Fruit fly (Drosophila melanogaster) ovary, adult (tissue): ENCODE measurements around the gene rdhB.

ENCODE experiments used
- CG17801 ChIP-seq: fragments of 200-800 bp; optimal IDR thresholded peaks from 2 replicates; lab custom pipeline; 2019; ENCODE audit warnings: missing biosample characterization, mild to moderate bottlenecking, missing genetic modification characterization, moderate library complexity; ENCODE audit not compliant: partially characterized antibody

Gene rdhB

DNA sequence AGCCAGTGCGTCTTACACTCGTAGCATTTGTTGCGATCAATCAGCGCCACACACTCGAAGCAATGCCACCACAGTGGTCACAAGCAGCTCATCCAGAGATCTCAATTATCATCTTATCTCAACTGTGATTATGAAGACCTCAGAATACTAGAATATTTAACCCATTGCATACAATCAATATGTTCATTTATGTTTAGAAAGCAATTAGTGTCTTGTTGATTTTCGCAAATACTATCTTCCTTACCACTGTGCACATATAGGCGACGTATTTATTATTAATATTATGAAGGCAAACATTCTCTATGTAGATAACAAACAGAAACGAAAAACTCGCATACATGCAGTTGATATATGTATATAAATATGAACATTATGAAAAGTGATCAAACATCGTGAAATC is 7.3 kb downstream of the rdhB start:
- no peak for TF ChIP-seq CG17801 (GFP tag; lab: Kevin White, UChicago)

DNA sequence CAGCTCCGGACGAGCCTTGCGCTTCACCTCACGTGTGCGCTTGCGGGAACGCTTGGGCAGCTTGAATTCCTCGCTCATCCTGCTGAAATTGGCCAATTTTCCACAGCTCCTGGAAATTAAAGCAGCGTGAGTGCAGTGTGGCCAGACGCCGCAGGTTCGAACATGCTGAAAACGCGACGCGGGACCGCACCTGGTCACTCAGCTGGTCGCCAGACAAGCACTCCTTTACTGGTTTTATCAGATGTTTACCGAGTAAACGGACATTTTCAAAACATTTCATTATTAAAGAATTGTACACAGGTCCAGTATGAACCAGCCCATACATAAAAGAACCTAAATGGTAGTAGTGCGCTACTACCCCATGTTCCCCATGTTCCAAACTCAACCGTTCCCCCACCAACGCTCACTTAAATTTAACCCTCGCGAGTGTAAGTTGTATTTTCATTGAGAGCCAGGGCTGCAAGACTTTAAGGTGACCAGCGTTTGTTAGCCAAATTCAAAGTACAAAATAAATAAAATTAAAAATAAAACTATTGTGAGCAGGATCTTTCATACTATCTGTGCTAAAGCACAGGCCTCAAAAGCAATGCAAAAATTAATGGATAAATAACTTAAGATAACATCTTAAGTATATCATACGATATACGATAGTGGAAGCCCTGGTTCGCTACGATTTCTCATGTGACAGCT is 10.9 kb downstream of the rdhB start, which contains the start of the genes JMJD6, CG7071 and Muted:
TSS of gene JMJD6 (minus strand) at position 154 of the 690 bp plus-strand sequence.
TSS of gene CG7071 (plus strand) at position 403 of the 690 bp plus-strand sequence.
TSS of gene Muted (plus strand) at position 403 of the 690 bp plus-strand sequence.
- peak; percentile 82 for TF ChIP-seq CG17801 (GFP tag; lab: Kevin White, UChicago)

DNA sequence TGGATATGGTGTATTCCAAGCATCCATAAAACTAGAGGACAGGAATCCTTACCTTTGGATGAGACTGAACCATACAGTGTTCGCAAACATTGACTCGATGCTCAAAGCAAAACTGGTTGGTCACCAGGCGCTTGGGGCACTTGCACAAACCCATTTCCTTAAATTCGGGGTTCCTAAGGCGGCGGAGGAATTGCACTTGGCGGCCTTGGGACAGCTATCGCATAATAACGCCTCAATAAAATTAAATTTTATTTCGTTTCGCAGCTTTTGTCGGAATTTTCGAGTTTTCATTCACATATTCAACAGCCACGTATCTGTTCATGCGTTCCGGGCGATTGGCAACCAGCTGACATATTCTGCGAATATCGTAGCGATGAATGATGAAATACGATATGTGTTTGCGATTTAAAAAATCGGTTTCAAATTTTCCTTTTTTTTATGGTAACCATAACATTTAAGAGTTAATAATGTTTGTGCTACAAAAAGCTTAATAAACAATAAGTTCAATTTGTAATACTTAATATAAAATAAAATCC is 14.2 kb downstream of the rdhB start, which contains the start of gene CG5382:
TSS of gene CG5382 (minus strand) at position 324 of the 536 bp plus-strand sequence.
- TF ChIP-seq CG17801 (GFP tag; lab: Kevin White, UChicago) = peak; percentile 26

DNA sequence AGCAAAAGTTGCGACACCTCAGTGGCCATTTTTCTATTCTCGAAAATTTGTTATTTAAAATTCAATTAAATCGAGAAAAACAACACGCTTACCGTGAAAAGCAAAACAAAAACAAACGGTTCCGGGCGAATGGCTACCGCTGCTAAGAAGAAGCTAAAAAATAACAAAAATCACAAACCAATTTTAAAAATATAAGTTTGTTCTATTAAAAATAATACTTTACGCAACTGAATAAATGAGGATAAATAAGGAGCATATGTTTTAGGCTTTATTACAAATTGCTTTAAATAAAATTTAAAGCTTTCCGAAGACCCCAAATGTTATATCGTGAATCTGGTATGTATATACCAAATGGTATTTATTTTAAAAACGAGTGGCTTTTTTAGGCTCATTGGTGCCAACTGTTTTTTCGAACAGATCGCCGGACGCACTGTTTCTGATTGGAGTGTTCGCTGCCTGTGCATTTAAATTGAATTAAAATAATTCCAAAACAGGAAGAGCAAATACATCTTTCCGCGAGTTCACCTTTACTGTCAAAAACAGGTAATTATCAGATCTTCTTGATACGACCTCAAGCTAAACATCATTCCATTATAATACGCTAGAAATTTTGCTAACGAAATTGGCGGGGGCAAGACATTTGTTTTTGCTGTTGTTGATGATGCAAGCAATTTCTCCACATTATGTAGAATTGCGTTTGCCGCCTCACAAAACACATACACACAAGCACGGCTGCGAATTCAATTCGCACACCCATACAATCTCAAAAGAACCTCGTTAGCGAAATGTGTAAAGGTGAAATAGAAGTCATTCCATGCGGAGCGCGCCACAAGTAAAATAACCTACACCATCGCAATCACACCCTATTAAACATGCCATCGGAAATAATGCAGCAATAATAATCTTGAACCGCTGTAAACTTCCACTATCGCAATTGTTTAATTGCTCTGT is 15.9 kb downstream of the rdhB start, which contains the start of the genes Polr3F and PyK:
TSS of gene Polr3F (minus strand) at position 248 of the 951 bp plus-strand sequence.
TSS of gene PyK (plus strand) at position 411 of the 951 bp plus-strand sequence.
- peak; percentile 87 for TF ChIP-seq CG17801 (GFP tag; lab: Kevin White, UChicago)

DNA sequence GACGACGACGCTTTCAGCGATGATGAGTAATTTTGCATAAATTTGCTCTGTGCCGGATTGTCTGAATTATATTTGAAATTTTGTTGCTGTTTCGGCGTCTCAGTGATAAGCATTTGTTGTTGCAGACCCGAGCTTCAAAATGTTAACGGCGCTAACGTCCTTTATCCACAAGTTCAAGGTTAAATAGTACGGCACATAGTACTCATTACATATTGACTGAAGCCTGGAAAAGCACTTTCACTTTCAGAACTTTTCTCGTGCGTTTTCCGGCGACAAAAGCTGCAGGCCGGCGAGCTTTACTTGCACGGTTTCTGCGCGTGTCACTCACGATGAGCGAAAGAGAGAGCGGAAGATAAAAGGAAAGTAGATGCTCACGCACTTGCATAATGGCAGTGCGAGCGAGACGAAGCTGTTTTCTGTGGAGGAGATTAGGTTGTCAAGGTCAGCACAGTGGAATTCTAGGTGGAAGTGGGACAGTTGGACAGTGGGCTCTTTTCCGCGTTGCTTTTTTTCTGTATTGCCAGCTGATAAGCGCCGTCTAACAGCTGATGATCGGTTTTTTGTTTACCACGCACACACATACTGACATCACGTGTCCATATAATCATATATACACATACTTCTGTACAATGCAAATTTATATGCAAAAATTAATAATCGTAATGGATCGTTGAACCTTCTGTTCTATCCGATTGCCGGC is 16.7 kb downstream of the rdhB start:
- no peak for TF ChIP-seq CG17801 (GFP tag; lab: Kevin White, UChicago)

DNA sequence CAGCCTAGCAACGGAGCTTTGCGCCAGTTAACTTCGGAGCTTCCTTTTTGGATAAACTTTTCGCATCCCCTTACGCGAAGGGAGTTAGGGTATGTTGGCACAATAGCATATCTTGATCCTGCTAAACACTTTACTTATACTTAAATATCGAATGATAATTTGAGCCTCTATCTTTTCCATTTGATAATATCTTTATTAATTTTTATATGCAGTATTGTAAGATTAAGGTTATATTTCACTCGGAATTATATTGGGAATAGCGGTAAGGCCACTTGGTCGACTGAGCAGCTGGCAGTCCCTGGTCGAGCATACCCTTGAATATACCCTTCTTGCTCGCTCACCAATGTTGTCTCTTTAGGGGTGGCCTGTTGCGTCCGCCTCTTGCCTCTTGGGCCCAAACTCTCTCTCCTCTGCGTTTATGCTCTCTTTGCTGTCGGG is 17.3 kb downstream of the rdhB start:
- no peak for TF ChIP-seq CG17801 (GFP tag; lab: Kevin White, UChicago)

DNA sequence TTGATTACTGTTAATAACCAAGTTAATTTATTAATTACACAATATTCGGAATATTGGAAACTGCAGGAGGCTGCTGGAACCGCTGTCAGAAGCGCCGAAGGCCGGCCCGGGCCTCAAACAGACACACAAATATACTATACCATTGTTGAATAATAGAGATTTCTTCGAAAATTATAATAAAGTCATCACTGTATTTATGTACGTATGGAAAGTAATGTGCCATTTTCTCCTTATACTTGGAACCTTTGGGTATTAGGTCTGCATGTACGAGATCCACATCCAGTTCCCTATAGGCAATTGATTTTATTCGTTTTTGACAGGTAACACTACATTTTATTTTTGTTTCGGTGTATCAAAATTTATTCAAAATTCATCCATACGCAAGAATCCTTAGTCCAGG is 21.0 kb downstream of the rdhB start, which contains the start of gene CG7069:
TSS of gene CG7069 (plus strand) at position 301 of the 400 bp plus-strand sequence.
- no peak for TF ChIP-seq CG17801 (GFP tag; lab: Kevin White, UChicago)

DNA sequence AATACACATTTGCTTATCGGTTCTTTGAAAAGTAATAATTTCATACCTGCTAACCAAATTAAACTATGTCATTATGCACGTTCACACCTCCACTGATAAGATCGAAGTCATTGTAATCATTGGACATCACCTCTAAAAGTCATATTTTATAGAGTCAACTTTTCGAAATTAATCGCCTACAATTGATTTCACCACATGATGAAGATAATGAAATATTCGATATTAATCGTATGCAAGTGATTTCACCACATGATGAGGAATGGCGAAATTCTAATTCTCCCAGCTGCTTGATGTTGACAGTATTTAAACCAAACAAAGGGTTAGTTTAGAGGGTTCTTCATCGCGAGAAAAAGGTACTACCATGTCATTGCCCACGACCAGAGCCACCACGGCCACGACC is 24.2 kb downstream of the rdhB start, which contains the start of gene CG18596:
TSS of gene CG18596 (plus strand) at position 250 of the 400 bp plus-strand sequence.
- peak; percentile 44 for TF ChIP-seq CG17801 (GFP tag; lab: Kevin White, UChicago)

DNA sequence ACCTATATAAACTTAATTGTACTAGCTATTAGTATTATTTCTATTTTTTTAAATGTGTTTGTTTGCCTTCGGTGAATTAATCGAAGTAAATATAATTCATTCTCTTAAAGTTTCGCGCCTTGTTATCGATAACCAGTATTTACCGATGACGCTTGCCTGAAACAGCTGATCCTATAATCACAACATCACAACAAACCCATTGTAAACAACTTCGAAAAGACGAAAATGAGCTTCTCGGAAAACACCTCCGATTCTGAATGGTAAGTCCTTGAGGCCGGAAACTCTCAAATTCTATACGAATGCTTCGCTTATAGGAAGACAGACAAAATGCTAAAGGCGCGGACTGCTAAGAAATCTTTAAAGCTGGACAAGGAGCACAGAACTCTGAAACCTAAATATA is 28.4 kb downstream of the rdhB start, which contains the start of gene CG34149:
TSS of gene CG34149 (plus strand) at position 187 of the 400 bp plus-strand sequence.
- no peak for TF ChIP-seq CG17801 (GFP tag; lab: Kevin White, UChicago)

DNA sequence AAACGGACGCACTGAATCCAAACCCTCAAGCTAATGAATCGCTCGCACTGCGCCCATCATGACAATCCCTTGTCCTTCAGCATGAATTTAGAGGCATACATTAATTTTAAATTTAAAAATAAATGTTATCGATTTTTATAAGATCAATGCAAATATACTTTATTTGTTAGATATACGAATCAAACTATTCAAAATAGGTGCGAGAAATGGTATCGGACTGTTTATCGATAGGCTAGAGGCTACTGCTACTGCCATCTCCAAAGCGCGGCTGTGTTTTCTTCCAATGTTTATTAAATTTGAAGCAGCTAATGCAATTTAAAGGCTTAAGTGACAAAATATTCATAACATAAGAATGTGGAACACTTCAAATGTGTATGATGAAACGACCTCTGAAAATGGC is 29.6 kb downstream of the rdhB start, which contains the start of gene CG43342:
TSS of gene CG43342 (plus strand) at position 264 of the 400 bp plus-strand sequence.
- TF ChIP-seq CG17801 (GFP tag; lab: Kevin White, UChicago) = no peak

DNA sequence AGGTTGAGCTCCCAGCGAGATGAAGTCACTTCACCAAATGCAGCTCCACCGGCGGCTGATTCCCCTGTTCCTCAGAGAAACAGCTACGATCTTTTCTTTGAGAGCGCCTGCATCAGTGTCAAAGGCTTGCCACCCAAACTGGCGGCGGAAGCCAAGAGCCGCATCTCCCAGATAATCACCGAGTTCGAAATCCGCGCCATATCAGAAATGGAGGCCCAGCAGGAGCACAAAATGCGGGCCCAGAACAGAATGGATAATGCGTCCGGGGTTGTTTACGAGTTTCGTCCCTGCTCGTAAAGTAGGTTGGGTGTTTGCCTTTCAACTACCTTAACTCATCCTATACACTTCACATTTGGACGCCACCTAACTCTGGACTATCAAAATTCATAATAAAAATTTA is 30.2 kb downstream of the rdhB start, which contains the start of gene Gpdh3:
TSS of gene Gpdh3 (plus strand) at position 301 of the 400 bp plus-strand sequence.
- TF ChIP-seq CG17801 (GFP tag; lab: Kevin White, UChicago) = no peak

DNA sequence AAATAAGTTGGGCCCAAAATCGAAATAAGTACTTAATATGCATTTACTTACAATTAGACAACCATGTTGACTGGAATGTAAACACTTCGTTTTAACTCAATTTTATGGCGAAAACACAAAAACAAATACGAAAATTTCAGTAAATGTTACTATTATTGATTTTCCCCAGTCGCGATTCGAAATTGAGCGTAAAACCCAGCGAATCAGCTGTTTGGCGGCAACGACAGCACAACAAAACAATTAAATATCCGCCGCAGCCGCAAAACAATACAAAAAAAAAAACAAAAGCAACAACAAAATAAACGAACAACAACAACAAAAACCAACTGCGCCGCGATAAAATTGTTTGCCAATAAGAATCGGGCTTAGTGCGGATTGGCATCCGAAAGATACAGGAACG is 38.1 kb downstream of the rdhB start, which contains the start of the genes CAH8 and CG7059:
TSS of gene CAH8 (minus strand) at position 101 of the 400 bp plus-strand sequence.
TSS of gene CG7059 (plus strand) at position 167 of the 400 bp plus-strand sequence.
- no peak for TF ChIP-seq CG17801 (GFP tag; lab: Kevin White, UChicago)

DNA sequence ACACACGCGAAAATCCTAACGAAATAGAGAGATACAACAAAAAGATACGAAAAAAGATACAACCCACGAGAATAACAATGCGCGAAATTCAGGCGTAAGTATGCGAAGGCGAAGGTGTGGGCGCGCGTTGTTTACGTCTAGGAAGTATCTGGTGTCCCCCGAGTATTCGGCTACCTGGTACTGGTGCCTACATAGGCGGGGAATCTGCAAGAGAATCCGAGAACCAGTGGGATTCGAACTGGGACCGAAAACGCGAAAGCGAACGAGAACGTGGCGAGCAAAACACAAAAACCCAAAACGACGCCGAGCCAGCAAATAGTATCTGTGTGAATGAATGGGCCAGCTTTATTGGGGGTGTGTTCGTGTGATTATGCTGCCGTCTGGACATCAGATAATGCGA is 38.6 kb downstream of the rdhB start:
- TF ChIP-seq CG17801 (GFP tag; lab: Kevin White, UChicago) = no peak
